Worm (Caenorhabditis elegans): ENCODE measurements around the gene srt-31.

ce11 chrV:491432-491831 lies 18.7 kb downstream of the srt-31 start, which contains the start of gene str-196:
- TF ChIP-seq flt-1 (GFP tag; IDR thresholded peaks at IDR 0.05) (no peak), ztf-23 (GFP tag; IDR thresholded peaks at IDR 0.05) (no peak), T22C8.4 (GFP tag; IDR thresholded peaks at IDR 0.05) (no peak), tab-1 (GFP tag; IDR thresholded peaks at IDR 0.05) (no peak), klf-2 (GFP tag; conservative IDR thresholded peaks at IDR 0.05) (no peak), ref-1 (GFP tag; conservative IDR thresholded peaks at IDR 0.05) (no peak), ztf-29 (GFP tag; IDR thresholded peaks at IDR 0.05) (no peak), med-1 (GFP tag; optimal IDR thresholded peaks at IDR 0.05; ENCODE audit: insufficient read depth) (no peak)
